Fruit fly (Drosophila melanogaster): ENCODE measurements around the gene TpnC73F.

Gene TpnC73F

DNA sequence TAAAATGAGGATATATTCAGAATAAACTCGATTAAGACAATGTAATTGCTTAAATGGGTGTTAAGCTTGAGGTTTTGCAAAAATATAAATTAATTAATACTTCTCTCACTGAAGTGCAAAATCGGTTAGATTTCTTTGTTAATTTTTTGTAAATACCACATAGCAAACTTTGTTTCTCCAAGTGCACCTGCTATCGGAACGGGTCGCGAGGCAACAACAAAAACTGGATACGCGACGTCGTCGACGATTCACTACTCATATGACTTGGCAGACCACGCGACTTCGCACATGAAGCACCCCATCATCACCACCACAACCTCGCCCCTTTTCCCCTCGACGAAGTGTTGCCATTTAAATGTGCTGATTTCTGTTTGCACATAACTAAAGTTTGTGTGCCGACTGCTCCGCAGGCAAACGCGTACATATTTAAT is 38.8 kb upstream of the TpnC73F start (continued):
- TF ChIP-seq H15 (GFP tag; IDR thresholded peaks at IDR 0.05) (0 out of 3 replicates have a peak, but pooled peaks have one; percentile 28), YL-1 (GFP tag; optimal IDR thresholded peaks at IDR 0.05) (no peak), Ada2b (GFP tag; IDR thresholded peaks at IDR 0.05) (0 out of 2 replicates have a peak, but pooled peaks have one; percentile 30), CG1024 (GFP tag; IDR thresholded peaks at IDR 0.05) (no peak; the same call in 1 of the 2 replicates), Myb (GFP tag; optimal IDR thresholded peaks at IDR 0.05) (no peak), Lhr (GFP tag; optimal IDR thresholded peaks at IDR 0.05) (no peak), CG10565 (GFP tag; optimal IDR thresholded peaks at IDR 0.05) (no peak), Hr3 (GFP tag; optimal IDR thresholded peaks at IDR 0.05) (no peak), unc-4 (GFP tag; IDR thresholded peaks at IDR 0.05; ENCODE audit: partially characterized antibody) (no peak), Mrtf (GFP tag; IDR thresholded peaks at IDR 0.05) (no peak), stwl (tag; optimal IDR thresholded peaks at IDR 0.05) (no peak), vvl (GFP tag; IDR thresholded peaks at IDR 0.05) (peak; percentile 53; the same call in 1 of the 2 replicates), CG6254 (GFP tag; optimal IDR thresholded peaks at IDR 0.05) (no peak), otp (GFP tag; IDR thresholded peaks at IDR 0.05) (peak; percentile 40; the same call in 1 of the 3 replicates), CG10979 (tag; optimal IDR thresholded peaks at IDR 0.05) (peak; percentile 8), org-1 (GFP tag; optimal IDR thresholded peaks at IDR 0.05) (peak; percentile 7), CG31388 (GFP tag; optimal IDR thresholded peaks at IDR 0.05) (no peak), zfh1 (GFP tag; IDR thresholded peaks at IDR 0.05) (no peak), seq (GFP tag; IDR thresholded peaks at IDR 0.05) (peak; percentile 51; the same call in 1 of the 2 replicates), sr (GFP tag; IDR thresholded peaks at IDR 0.05) (no peak), ash1 (GFP tag; optimal IDR thresholded peaks at IDR 0.05) (peak; percentile 19), p53 (GFP tag; optimal IDR thresholded peaks at IDR 0.05) (no peak), PHDP (tag; optimal IDR thresholded peaks at IDR 0.05) (peak; percentile 36), HHEX (GFP tag; optimal IDR thresholded peaks at IDR 0.05) (no peak), CG17328 (GFP tag; IDR thresholded peaks at IDR 0.05) (peak; percentile 29; the same call in 1 of the 2 replicates), maf-S (GFP tag; optimal IDR thresholded peaks at IDR 0.05) (no peak), HLH54F (GFP tag; optimal IDR thresholded peaks at IDR 0.05) (no peak), Hsf (GFP tag; optimal IDR thresholded peaks at IDR 0.05) (no peak), Taf1 (GFP tag; IDR thresholded peaks at IDR 0.05) (peak; percentile 42; the same call in 1 of the 2 replicates), en (GFP tag; optimal IDR thresholded peaks at IDR 0.05) (no peak), kah (GFP tag; optimal IDR thresholded peaks at IDR 0.05) (no peak), NfI (GFP tag; optimal IDR thresholded peaks at IDR 0.05) (peak; percentile 22), tgo (GFP tag; IDR thresholded peaks at IDR 0.05) (peak; percentile 38; the same call in 1 of the 3 replicates), CG16813 (GFP tag; IDR thresholded peaks at IDR 0.05; ENCODE audit: partially characterized antibody) (no peak), B-H1 (GFP tag; IDR thresholded peaks at IDR 0.05) (peak; percentile 24; the same call in 2 of the 3 replicates), Sox102F (GFP tag; optimal IDR thresholded peaks at IDR 0.05) (peak; percentile 39), inv (GFP tag; IDR thresholded peaks at IDR 0.05; ENCODE audit: partially characterized antibody) (no peak), CG7372 (GFP tag; IDR thresholded peaks at IDR 0.05) (0 out of 2 replicates have a peak, but pooled peaks have one; percentile 5), br (optimal IDR thresholded peaks at IDR 0.05) (no peak), nerfin-2 (GFP tag; IDR thresholded peaks at IDR 0.05; ENCODE audit: partially characterized antibody) (no peak), HLH4C (GFP tag; IDR thresholded peaks at IDR 0.05; ENCODE audit: partially characterized antibody) (no peak), salm (tag; optimal IDR thresholded peaks at IDR 0.05) (no peak), CG2678 (tag; optimal IDR thresholded peaks at IDR 0.05) (peak; percentile 40), CG12942 (GFP tag; optimal IDR thresholded peaks at IDR 0.05) (no peak), tx (GFP tag; optimal IDR thresholded peaks at IDR 0.05) (no peak), al (GFP tag; IDR thresholded peaks at IDR 0.05) (peak; percentile 33; the same call in 1 of the 2 replicates), gce (GFP tag; IDR thresholded peaks at IDR 0.05) (no peak), CG17612 (GFP tag; IDR thresholded peaks at IDR 0.05) (peak; percentile 57; the same call in 1 of the 2 replicates), Mad (GFP tag; optimal IDR thresholded peaks at IDR 0.05) (no peak), B-H2 (GFP tag; optimal IDR thresholded peaks at IDR 0.05) (no peak), CG11560 (tag; IDR thresholded peaks at IDR 0.05) (no peak)
